Worm (Caenorhabditis elegans) whole organism, midembryonic: Measurements from ENCODE around the gene trxr-2.

Experiments used
- T22C8.4 ChIP-seq: fragments of 200-800 bp; sonication (Bioruptor generic); IDR thresholded peaks from 2 replicates; pipeline ENCODE4 v1.3.6; 2022; ENCODE audit warnings: missing genetic modification characterization, missing compliant biosample characterization
- cog-1 ChIP-seq: sonication (generic microtip); optimal IDR thresholded peaks from 2 replicates; lab custom pipeline; 2016; ENCODE audit warnings: missing genetic modification characterization, missing compliant biosample characterization
- flt-1 ChIP-seq: fragments of 200-800 bp; sonication (Bioruptor generic); IDR thresholded peaks from 2 replicates; pipeline ENCODE4 v1.3.6; 2022; ENCODE audit warnings: missing genetic modification characterization, missing compliant biosample characterization
- klf-2 ChIP-seq: fragments of 200-800 bp; sonication (Bioruptor generic); conservative IDR thresholded peaks from 2 replicates; pipeline ENCODE4 v1.3.6; 2022; ENCODE audit warnings: missing genetic modification reagents, missing genetic modification characterization, missing compliant biosample characterization
- med-1 ChIP-seq: sonication (generic microtip); optimal IDR thresholded peaks from 2 replicates; lab custom pipeline; 2017; ENCODE audit warnings: missing genetic modification characterization, mild to moderate bottlenecking, missing compliant biosample characterization, antibody characterized with exemption, missing genetic modification reagents; ENCODE audit not compliant: insufficient read depth
- ref-1 ChIP-seq: fragments of 200-800 bp; sonication (Bioruptor generic); conservative IDR thresholded peaks from 2 replicates; pipeline ENCODE4 v1.3.6; 2022; ENCODE audit warnings: missing genetic modification reagents, missing genetic modification characterization, missing compliant biosample characterization
- tab-1 ChIP-seq: fragments of 200-800 bp; sonication (Bioruptor generic); IDR thresholded peaks from 2 replicates; pipeline ENCODE4 v1.3.6; 2022; ENCODE audit warnings: missing genetic modification characterization, missing compliant biosample characterization
- ztf-23 ChIP-seq: fragments of 200-800 bp; sonication (Bioruptor generic); IDR thresholded peaks from 2 replicates; pipeline ENCODE4 v1.3.6; 2022; ENCODE audit warnings: missing genetic modification reagents, missing genetic modification characterization, missing compliant biosample characterization
- ztf-29 ChIP-seq: fragments of 200-800 bp; sonication (Bioruptor generic); IDR thresholded peaks from 2 replicates; pipeline ENCODE4 v1.3.6; 2022; ENCODE audit warnings: missing genetic modification reagents, missing genetic modification characterization, missing compliant biosample characterization

trxr-2 gene

DNA sequence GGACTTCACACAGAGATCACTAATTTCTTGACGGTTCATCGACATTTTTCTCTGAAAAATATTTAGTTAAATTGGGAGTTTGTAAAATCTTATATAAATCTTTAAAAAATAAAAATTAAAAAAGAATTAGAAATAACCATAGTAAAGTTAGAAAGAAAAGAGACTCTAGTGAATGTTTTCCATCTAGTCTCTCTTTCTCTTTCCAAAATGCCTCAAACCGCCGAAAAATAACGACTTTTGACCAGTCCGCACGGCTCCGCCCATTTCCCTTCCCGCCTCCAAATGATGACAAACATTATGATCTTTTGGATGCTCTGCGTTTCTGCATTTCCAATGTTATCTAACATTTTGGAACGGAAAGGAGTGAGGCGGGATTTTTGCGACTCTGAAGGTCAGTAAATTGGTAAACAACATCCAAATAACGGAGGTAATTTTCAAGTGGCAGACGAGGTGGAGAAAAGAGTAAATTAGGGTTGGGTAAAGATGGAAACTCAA lies 9.7 kb downstream of the trxr-2 start, which contains the start of gene glb-1:
Gene glb-1 (minus strand): TSS at position 51 of the 495 bp plus-strand sequence.
- TF ChIP-seq T22C8.4 (GFP tag; lab: Robert Waterston, UW) (no peak), med-1 (GFP tag; lab: Kevin White, UChicago) (no peak), ztf-29 (GFP tag; lab: Robert Waterston, UW) (no peak), cog-1 (tag; lab: Kevin White, UChicago) (no peak)

ce11 chrIII:8923937-8924336 lies 10.4 kb downstream of the trxr-2 start, which contains the start of gene ZK637.12:
ZK637.12 (plus strand) TSS chrIII:8924237.
- TF ChIP-seq klf-2 (GFP tag; lab: Robert Waterston, UW), result no peak
- TF ChIP-seq med-1 (GFP tag; lab: Kevin White, UChicago), result no peak
- TF ChIP-seq cog-1 (tag; lab: Kevin White, UChicago), result no peak
- no peak for TF ChIP-seq ztf-29 (GFP tag; lab: Robert Waterston, UW)
- TF ChIP-seq ref-1 (GFP tag; lab: Robert Waterston, UW), result no peak
- no peak for TF ChIP-seq T22C8.4 (GFP tag; lab: Robert Waterston, UW)
- TF ChIP-seq flt-1 (GFP tag; lab: Robert Waterston, UW), result no peak
- TF ChIP-seq tab-1 (GFP tag; lab: Robert Waterston, UW), result no peak
- TF ChIP-seq ztf-23 (GFP tag; lab: Robert Waterston, UW), result no peak

DNA sequence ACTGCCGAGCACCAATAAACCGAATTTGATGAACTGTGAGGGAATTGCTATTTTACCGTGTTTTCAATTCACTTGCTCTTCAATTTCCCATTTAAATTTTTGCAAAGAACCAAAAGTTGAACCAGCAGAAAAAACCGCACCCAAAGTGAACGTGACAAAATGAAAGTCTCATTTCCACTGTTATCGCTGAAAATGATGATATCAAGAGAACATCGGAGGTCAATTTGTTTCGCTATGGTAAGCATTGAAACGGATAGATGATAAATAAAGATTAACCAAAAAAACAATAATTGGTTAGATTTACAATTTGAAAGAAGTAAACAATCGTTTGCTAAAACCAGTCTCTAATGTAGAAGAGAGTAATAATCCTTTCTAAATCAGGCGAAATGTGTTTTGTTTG lies 12.0 kb downstream of the trxr-2 start:
- TF ChIP-seq klf-2 (GFP tag; lab: Robert Waterston, UW), result no peak
- TF ChIP-seq ref-1 (GFP tag; lab: Robert Waterston, UW), result no peak
- TF ChIP-seq ztf-29 (GFP tag; lab: Robert Waterston, UW), result no peak
- no peak for TF ChIP-seq flt-1 (GFP tag; lab: Robert Waterston, UW)
- no peak for TF ChIP-seq cog-1 (tag; lab: Kevin White, UChicago)
- TF ChIP-seq ztf-23 (GFP tag; lab: Robert Waterston, UW), result no peak
- no peak for TF ChIP-seq T22C8.4 (GFP tag; lab: Robert Waterston, UW)
- TF ChIP-seq med-1 (GFP tag; lab: Kevin White, UChicago), result no peak
- TF ChIP-seq tab-1 (GFP tag; lab: Robert Waterston, UW), result no peak

DNA sequence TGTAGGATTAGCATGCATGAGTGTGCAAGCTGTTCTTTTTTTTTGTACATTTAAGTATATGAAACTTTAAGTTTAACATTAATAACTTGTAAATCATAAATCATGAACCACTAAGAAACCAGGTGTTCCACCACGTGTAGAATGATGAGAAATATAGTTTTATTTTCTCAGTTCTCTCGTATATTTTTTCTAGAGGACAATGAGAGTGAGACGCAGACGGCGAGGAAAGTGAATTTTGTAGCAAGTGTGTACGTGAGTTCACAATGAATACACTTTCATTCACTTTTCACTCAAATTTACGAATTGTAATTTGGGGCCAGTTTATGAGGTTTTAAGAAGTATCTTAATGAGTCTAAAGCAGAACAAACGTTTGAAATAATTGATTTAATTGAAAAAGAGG lies 12.9 kb downstream of the trxr-2 start:
- TF ChIP-seq ztf-29 (GFP tag; lab: Robert Waterston, UW) (no peak), ref-1 (GFP tag; lab: Robert Waterston, UW) (no peak), tab-1 (GFP tag; lab: Robert Waterston, UW) (no peak), ztf-23 (GFP tag; lab: Robert Waterston, UW) (no peak), cog-1 (tag; lab: Kevin White, UChicago) (no peak), T22C8.4 (GFP tag; lab: Robert Waterston, UW) (no peak), klf-2 (GFP tag; lab: Robert Waterston, UW) (no peak), flt-1 (GFP tag; lab: Robert Waterston, UW) (no peak), med-1 (GFP tag; lab: Kevin White, UChicago) (no peak)

DNA sequence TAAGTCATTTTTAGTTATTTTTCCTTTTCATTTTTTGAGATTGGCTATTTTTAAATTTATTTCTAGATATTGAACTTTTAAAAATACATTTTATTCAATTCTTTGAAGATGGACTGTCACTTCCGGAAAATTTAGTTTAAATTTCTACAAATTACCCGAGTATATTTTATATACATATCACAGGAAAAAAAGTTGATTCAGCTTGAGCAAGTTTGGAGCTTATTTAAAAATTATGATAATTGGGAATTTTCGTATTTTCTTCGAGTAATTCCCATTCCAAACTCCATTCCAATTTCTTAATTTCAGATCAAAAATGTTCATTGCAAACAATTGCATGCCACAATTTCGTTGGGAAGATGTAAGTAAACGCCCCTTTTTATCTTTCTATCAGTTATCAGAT lies 16.2 kb downstream of the trxr-2 start, which contains the start of gene arrd-15:
Gene arrd-15 (plus strand): TSS at position 301 of the 400 bp plus-strand sequence.
- TF ChIP-seq flt-1 (GFP tag; lab: Robert Waterston, UW), result no peak
- no peak for TF ChIP-seq cog-1 (tag; lab: Kevin White, UChicago)
- no peak for TF ChIP-seq ztf-23 (GFP tag; lab: Robert Waterston, UW)
- no peak for TF ChIP-seq klf-2 (GFP tag; lab: Robert Waterston, UW)
- TF ChIP-seq tab-1 (GFP tag; lab: Robert Waterston, UW), result no peak
- TF ChIP-seq med-1 (GFP tag; lab: Kevin White, UChicago), result no peak
- TF ChIP-seq ztf-29 (GFP tag; lab: Robert Waterston, UW), result no peak
- no peak for TF ChIP-seq ref-1 (GFP tag; lab: Robert Waterston, UW)
- TF ChIP-seq T22C8.4 (GFP tag; lab: Robert Waterston, UW), result no peak

- TF ChIP-seq T22C8.4 (GFP tag; lab: Robert Waterston, UW) (no peak), ztf-23 (GFP tag; lab: Robert Waterston, UW) (no peak), flt-1 (GFP tag; lab: Robert Waterston, UW) (no peak), med-1 (GFP tag; lab: Kevin White, UChicago) (no peak), ztf-29 (GFP tag; lab: Robert Waterston, UW) (no peak), tab-1 (GFP tag; lab: Robert Waterston, UW) (no peak), klf-2 (GFP tag; lab: Robert Waterston, UW) (no peak)
Observed at ce11 chrIII:8933696-8934095, 20.1 kb downstream of the trxr-2 start.

DNA sequence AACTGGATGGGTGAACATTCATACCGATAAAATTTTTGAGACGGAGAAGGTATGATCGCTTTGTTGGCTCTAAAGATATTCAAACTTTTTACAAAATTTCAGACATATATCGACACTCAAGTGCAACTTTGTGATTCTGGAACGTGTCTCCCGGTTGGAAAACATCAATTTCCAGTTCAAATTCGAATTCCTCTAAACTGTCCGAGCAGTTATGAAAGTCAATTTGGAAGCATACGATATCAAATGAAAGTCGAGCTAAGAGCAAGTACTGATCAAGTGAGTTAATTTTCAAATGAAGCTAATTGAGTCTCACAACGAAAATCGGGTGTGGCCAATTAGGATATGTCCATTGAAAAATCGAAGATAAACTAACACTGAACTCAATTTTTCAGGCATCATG lies 20.8 kb downstream of the trxr-2 start:
- no peak for TF ChIP-seq klf-2 (GFP tag; lab: Robert Waterston, UW)
- no peak for TF ChIP-seq ztf-29 (GFP tag; lab: Robert Waterston, UW)
- no peak for TF ChIP-seq tab-1 (GFP tag; lab: Robert Waterston, UW)
- TF ChIP-seq ztf-23 (GFP tag; lab: Robert Waterston, UW), result no peak

- TF ChIP-seq cog-1 (tag; lab: Kevin White, UChicago), result peak; percentile 91
- TF ChIP-seq flt-1 (GFP tag; lab: Robert Waterston, UW), result peak; percentile 96
- TF ChIP-seq tab-1 (GFP tag; lab: Robert Waterston, UW), result peak; percentile 93
- peak; percentile 54 for TF ChIP-seq med-1 (GFP tag; lab: Kevin White, UChicago)
- TF ChIP-seq ztf-23 (GFP tag; lab: Robert Waterston, UW), result peak; percentile 95
- TF ChIP-seq ztf-29 (GFP tag; lab: Robert Waterston, UW), result peak; percentile 94
- TF ChIP-seq klf-2 (GFP tag; lab: Robert Waterston, UW), result peak; percentile 92
- TF ChIP-seq ref-1 (GFP tag; lab: Robert Waterston, UW), result peak; percentile 89
- TF ChIP-seq T22C8.4 (GFP tag; lab: Robert Waterston, UW), result peak; percentile 87
Observed at ce11 chrIII:8937571-8937970, 24.0 kb downstream of the trxr-2 start.

DNA sequence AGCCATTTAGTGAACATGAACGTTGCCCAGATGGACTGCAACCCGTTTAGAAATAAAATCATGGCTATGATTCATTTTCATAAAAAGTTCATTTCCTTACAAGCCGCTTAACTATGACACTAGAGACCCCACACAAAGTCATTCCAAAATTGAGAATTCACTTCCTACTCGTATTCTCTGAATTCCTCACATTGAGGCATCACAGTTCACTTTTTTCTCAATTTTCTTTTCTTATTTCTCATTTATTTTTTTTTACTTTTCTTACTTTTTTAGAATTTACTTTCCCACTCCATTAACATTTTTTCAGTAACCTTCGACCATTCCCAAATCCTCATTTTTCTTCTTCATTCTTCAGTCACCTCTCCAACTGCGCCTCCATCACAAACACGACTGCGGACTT lies 30.8 kb downstream of the trxr-2 start, which contains the start of gene dhrr-1:
Gene dhrr-1 (plus strand): TSS at position 301 of the 400 bp plus-strand sequence.
- TF ChIP-seq ref-1 (GFP tag; lab: Robert Waterston, UW) (no peak), klf-2 (GFP tag; lab: Robert Waterston, UW) (no peak), ztf-23 (GFP tag; lab: Robert Waterston, UW) (no peak), T22C8.4 (GFP tag; lab: Robert Waterston, UW) (no peak), flt-1 (GFP tag; lab: Robert Waterston, UW) (no peak), cog-1 (tag; lab: Kevin White, UChicago) (no peak), tab-1 (GFP tag; lab: Robert Waterston, UW) (no peak), ztf-29 (GFP tag; lab: Robert Waterston, UW) (no peak)
